Fruit fly (Drosophila melanogaster) whole organism, prepupa: ENCODE results near the gene Tcs5.

Source experiments
- Blimp-1 ChIP-seq: fragments of 200-800 bp; sonication (Bioruptor generic); optimal IDR thresholded peaks from 3 replicates; lab custom pipeline; 2017; ENCODE audit warnings: missing biosample characterization, missing genetic modification characterization, mild to moderate bottlenecking, moderate library complexity, missing genetic modification reagents
- CG10631 ChIP-seq: fragments of 200-800 bp; sonication (Bioruptor generic); optimal IDR thresholded peaks from 2 replicates; lab custom pipeline; 2016; ENCODE audit warnings: missing biosample characterization, missing genetic modification characterization
- CG10669 ChIP-seq: fragments of 200-800 bp; sonication (Bioruptor generic); optimal IDR thresholded peaks from 3 replicates; lab custom pipeline; 2018; ENCODE audit warnings: missing biosample characterization, mild to moderate bottlenecking, missing genetic modification characterization, moderate library complexity
- CG11294 ChIP-seq: fragments of 200-800 bp; sonication (Bioruptor generic); IDR thresholded peaks from 2 replicates; pipeline ENCODE4 v1.3.6; 2022; ENCODE audit warnings: missing biosample characterization, missing genetic modification characterization
- CG11762 ChIP-seq: fragments of 200-800 bp; sonication (Bioruptor generic); optimal IDR thresholded peaks from 3 replicates; lab custom pipeline; 2016; ENCODE audit warnings: missing biosample characterization, missing genetic modification characterization; ENCODE audit not compliant: insufficient read depth
- CG11902 ChIP-seq: fragments of 200-800 bp; sonication (Bioruptor generic); optimal IDR thresholded peaks from 3 replicates; lab custom pipeline; 2016; ENCODE audit warnings: missing biosample characterization, missing genetic modification characterization
- CG15336 ChIP-seq: fragments of 200-800 bp; sonication (Bioruptor generic); IDR thresholded peaks from 2 replicates; pipeline ENCODE4 v1.3.6; 2022; ENCODE audit warnings: missing biosample characterization, missing genetic modification characterization
- CG3032 ChIP-seq: fragments of 200-800 bp; optimal IDR thresholded peaks from 2 replicates; lab custom pipeline; 2019; ENCODE audit warnings: missing biosample characterization, mild to moderate bottlenecking, missing genetic modification characterization, moderate library complexity
- CG31627 ChIP-seq: fragments of 200-800 bp; sonication (Bioruptor generic); optimal IDR thresholded peaks from 3 replicates; lab custom pipeline; 2016; ENCODE audit warnings: missing biosample characterization, missing genetic modification characterization
- CG32006 ChIP-seq: fragments of 200-800 bp; sonication (Bioruptor generic); optimal IDR thresholded peaks from 3 replicates; lab custom pipeline; 2017; ENCODE audit warnings: missing biosample characterization, mild to moderate bottlenecking, missing genetic modification characterization
- CG34406 ChIP-seq: fragments of 200-800 bp; sonication (Bioruptor generic); optimal IDR thresholded peaks from 3 replicates; lab custom pipeline; 2016; ENCODE audit warnings: missing biosample characterization, missing genetic modification characterization
- CG3919 ChIP-seq: fragments of 200-800 bp; sonication (Bioruptor generic); optimal IDR thresholded peaks from 3 replicates; lab custom pipeline; 2016; ENCODE audit warnings: missing biosample characterization, missing genetic modification characterization
- CG6163 ChIP-seq: fragments of 200-800 bp; sonication (Bioruptor generic); IDR thresholded peaks from 3 replicates; pipeline ENCODE4 v1.3.6; 2022; ENCODE audit warnings: missing biosample characterization, missing genetic modification characterization
- CG6276 ChIP-seq: fragments of 200-800 bp; sonication (Bioruptor generic); optimal IDR thresholded peaks from 2 replicates; lab custom pipeline; 2017; ENCODE audit warnings: missing biosample characterization, mild to moderate bottlenecking, missing genetic modification characterization
- CG6792 ChIP-seq: fragments of 200-800 bp; sonication (Bioruptor generic); optimal IDR thresholded peaks from 3 replicates; lab custom pipeline; 2016; ENCODE audit warnings: missing biosample characterization, missing genetic modification characterization
- CG6808 ChIP-seq: fragments of 200-800 bp; sonication (Bioruptor generic); optimal IDR thresholded peaks from 3 replicates; lab custom pipeline; 2017; ENCODE audit warnings: missing biosample characterization, missing genetic modification characterization, mild to moderate bottlenecking, moderate library complexity, missing genetic modification reagents
- CG7368 ChIP-seq: fragments of 200-800 bp; sonication (Bioruptor generic); optimal IDR thresholded peaks from 3 replicates; lab custom pipeline; 2016; ENCODE audit warnings: missing biosample characterization, missing genetic modification characterization
- CG8119 ChIP-seq: fragments of 200-800 bp; sonication (Bioruptor generic); IDR thresholded peaks from 3 replicates; pipeline ENCODE4 v1.3.6; 2022; ENCODE audit warnings: missing biosample characterization, missing genetic modification characterization
- CG8319 ChIP-seq: fragments of 200-800 bp; sonication (Bioruptor generic); optimal IDR thresholded peaks from 3 replicates; lab custom pipeline; 2016; ENCODE audit warnings: missing biosample characterization, missing genetic modification characterization
- CG8632 ChIP-seq: fragments of 200-800 bp; sonication (Bioruptor generic); optimal IDR thresholded peaks from 3 replicates; lab custom pipeline; 2016; ENCODE audit warnings: missing biosample characterization, missing genetic modification characterization
- CG9139 ChIP-seq: fragments of 200-800 bp; sonication (Bioruptor generic); optimal IDR thresholded peaks from 3 replicates; lab custom pipeline; 2017; ENCODE audit warnings: missing biosample characterization, mild to moderate bottlenecking, missing genetic modification characterization
- Ets21C ChIP-seq: fragments of 200-800 bp; sonication (Bioruptor generic); optimal IDR thresholded peaks from 3 replicates; lab custom pipeline; 2016; ENCODE audit warnings: missing biosample characterization, missing genetic modification characterization
- Gug ChIP-seq: fragments of 200-800 bp; sonication (Bioruptor generic); IDR thresholded peaks from 2 replicates; pipeline ENCODE4 v1.3.6; 2022; ENCODE audit warnings: missing biosample characterization, missing genetic modification characterization
- Hr38 ChIP-seq: sonication (Bioruptor generic); optimal IDR thresholded peaks from 2 replicates; lab custom pipeline; 2016; ENCODE audit warnings: missing biosample characterization, missing genetic modification characterization
- Hr39 ChIP-seq: fragments of 200-800 bp; sonication (Bioruptor generic); optimal IDR thresholded peaks from 2 replicates; lab custom pipeline; 2016; ENCODE audit warnings: missing biosample characterization, missing genetic modification characterization
- Lpt ChIP-seq: fragments of 200-800 bp; sonication (Bioruptor generic); optimal IDR thresholded peaks from 3 replicates; lab custom pipeline; 2016; ENCODE audit warnings: missing biosample characterization, missing genetic modification characterization
- Met ChIP-seq: fragments of 200-800 bp; sonication (Bioruptor generic); optimal IDR thresholded peaks from 3 replicates; lab custom pipeline; 2016; ENCODE audit warnings: missing biosample characterization, missing genetic modification characterization
- OdsH ChIP-seq: fragments of 200-800 bp; sonication (Bioruptor generic); optimal IDR thresholded peaks from 3 replicates; lab custom pipeline; 2016; ENCODE audit warnings: missing biosample characterization, missing genetic modification characterization
- Smox ChIP-seq: fragments of 200-800 bp; sonication (Bioruptor generic); optimal IDR thresholded peaks from 3 replicates; lab custom pipeline; 2016; ENCODE audit warnings: missing biosample characterization, missing genetic modification characterization
- Sox102F ChIP-seq: fragments of 200-800 bp; sonication (Bioruptor generic); optimal IDR thresholded peaks from 2 replicates; lab custom pipeline; 2016; ENCODE audit warnings: missing biosample characterization, mild to moderate bottlenecking, missing genetic modification characterization
- Sox14 ChIP-seq: fragments of 200-800 bp; sonication (Bioruptor generic); optimal IDR thresholded peaks from 3 replicates; lab custom pipeline; 2016; ENCODE audit warnings: missing biosample characterization, missing genetic modification characterization
- achi ChIP-seq: fragments of 200-800 bp; sonication (Bioruptor generic); optimal IDR thresholded peaks from 3 replicates; lab custom pipeline; 2016; ENCODE audit warnings: missing biosample characterization, missing genetic modification characterization
- acj6 ChIP-seq: fragments of 200-800 bp; sonication (Bioruptor generic); optimal IDR thresholded peaks from 3 replicates; lab custom pipeline; 2016; ENCODE audit warnings: missing biosample characterization, missing genetic modification characterization
- cyc ChIP-seq: fragments of 200-800 bp; sonication (Bioruptor generic); optimal IDR thresholded peaks from 3 replicates; lab custom pipeline; 2016; ENCODE audit warnings: missing biosample characterization, missing genetic modification characterization
- dac ChIP-seq: fragments of 200-800 bp; sonication (Bioruptor generic); optimal IDR thresholded peaks from 2 replicates; lab custom pipeline; 2017; ENCODE audit warnings: missing biosample characterization, mild to moderate bottlenecking, missing genetic modification characterization
- dsx ChIP-seq: fragments of 200-800 bp; optimal IDR thresholded peaks from 3 replicates; lab custom pipeline; 2019; ENCODE audit warnings: missing biosample characterization, mild to moderate bottlenecking, missing genetic modification characterization, moderate library complexity; ENCODE audit not compliant: poor library complexity, severe bottlenecking
- eg ChIP-seq: fragments of 200-800 bp; sonication (Bioruptor generic); IDR thresholded peaks from 3 replicates; pipeline ENCODE4 v1.3.6; 2022; ENCODE audit warnings: missing biosample characterization, missing genetic modification characterization
- esn ChIP-seq: fragments of 200-800 bp; sonication (Bioruptor generic); optimal IDR thresholded peaks from 2 replicates; lab custom pipeline; 2016; ENCODE audit warnings: missing biosample characterization, mild to moderate bottlenecking, missing genetic modification characterization, moderate library complexity
- fd59A ChIP-seq: fragments of 200-800 bp; sonication (Bioruptor generic); optimal IDR thresholded peaks from 2 replicates; lab custom pipeline; 2017; ENCODE audit warnings: missing biosample characterization, mild to moderate bottlenecking, missing genetic modification characterization, missing genetic modification reagents
- lz ChIP-seq: fragments of 200-800 bp; sonication (Bioruptor generic); optimal IDR thresholded peaks from 3 replicates; lab custom pipeline; 2016; ENCODE audit warnings: missing biosample characterization, missing genetic modification characterization
- net ChIP-seq: fragments of 200-800 bp; sonication (Bioruptor generic); optimal IDR thresholded peaks from 3 replicates; lab custom pipeline; 2016; ENCODE audit warnings: missing biosample characterization, missing genetic modification characterization
- pdm3 ChIP-seq: fragments of 200-800 bp; sonication (Bioruptor generic); optimal IDR thresholded peaks from 3 replicates; lab custom pipeline; 2016; ENCODE audit warnings: missing biosample characterization, missing genetic modification characterization
- salr ChIP-seq, 2 experiments: fragments of 200-800 bp; sonication (Bioruptor generic); optimal IDR thresholded peaks; 3 replicates each; lab custom pipeline; 2016 to 2018; ENCODE audit warnings: missing biosample characterization in 2 of 2, missing genetic modification characterization in 2 of 2, mild to moderate bottlenecking in 1 of 2
- spab ChIP-seq: fragments of 200-800 bp; sonication (Bioruptor generic); optimal IDR thresholded peaks from 2 replicates; lab custom pipeline; 2017; ENCODE audit warnings: missing biosample characterization, mild to moderate bottlenecking, missing genetic modification characterization, missing genetic modification reagents
- ss ChIP-seq, 2 experiments: fragments of 200-800 bp; sonication (Bioruptor generic); optimal IDR thresholded peaks; 2 replicates in 1 of 2; 3 replicates in 1 of 2; lab custom pipeline; 2017 to 2018; ENCODE audit warnings: mild to moderate bottlenecking in 2 of 2, missing biosample characterization in 2 of 2, missing genetic modification characterization in 2 of 2, moderate library complexity in 1 of 2
- svp ChIP-seq: fragments of 200-800 bp; sonication (Bioruptor generic); peaks from one replicate; lab custom pipeline; 2016; ENCODE audit warnings: missing biosample characterization, missing genetic modification characterization
- topi ChIP-seq: fragments of 200-800 bp; sonication (Bioruptor generic); optimal IDR thresholded peaks from 3 replicates; lab custom pipeline; 2016; ENCODE audit warnings: missing biosample characterization, missing genetic modification characterization

Gene Tcs5

DNA sequence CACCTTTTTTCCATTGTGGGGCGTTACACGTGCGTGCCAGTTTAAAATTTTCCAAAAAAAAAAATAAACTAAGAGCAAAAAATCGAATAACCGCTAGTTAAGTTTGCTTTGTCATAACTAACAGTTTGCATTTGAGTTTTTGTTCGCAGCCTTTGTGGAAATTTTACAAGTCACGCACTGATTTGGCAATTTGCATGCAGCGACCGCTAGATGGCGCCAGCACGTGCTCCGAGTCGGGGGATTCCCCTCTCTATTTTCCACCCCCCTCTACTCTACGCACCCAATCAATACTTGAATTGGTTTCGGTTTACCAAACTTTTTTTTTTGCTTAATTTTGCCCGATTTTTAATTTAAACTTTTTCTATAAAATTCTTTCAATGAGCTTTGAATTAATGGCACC, 14.0 kb downstream of the Tcs5 start:
- TF ChIP-seq CG8119 (GFP tag; lab: Robert Waterston, UW) (no peak), fd59A (GFP tag; lab: Kevin White, UChicago) (no peak), svp (GFP tag; lab: Kevin White, UChicago) (no peak), CG3032 (tag; lab: Kevin White, UChicago) (no peak), CG11762 (GFP tag; lab: Kevin White, UChicago) (no peak), CG11902 (no peak), ss (GFP tag; optimal IDR thresholded peaks at IDR 0.05; lab: Kevin White, UChicago) (no peak), Hr38 (GFP tag; lab: Kevin White, UChicago) (no peak), achi (no peak), Gug (GFP tag; lab: Robert Waterston, UW) (no peak), CG8319 (no peak), lz (GFP tag; lab: Kevin White, UChicago) (no peak), Lpt (GFP tag; lab: Kevin White, UChicago) (no peak), Blimp-1 (GFP tag; lab: Kevin White, UChicago) (no peak), Hr39 (GFP tag; lab: Kevin White, UChicago) (no peak), CG9139 (GFP tag; lab: Kevin White, UChicago) (no peak)
- TF ChIP-seq, all 60 proteins: peak for 0

DNA sequence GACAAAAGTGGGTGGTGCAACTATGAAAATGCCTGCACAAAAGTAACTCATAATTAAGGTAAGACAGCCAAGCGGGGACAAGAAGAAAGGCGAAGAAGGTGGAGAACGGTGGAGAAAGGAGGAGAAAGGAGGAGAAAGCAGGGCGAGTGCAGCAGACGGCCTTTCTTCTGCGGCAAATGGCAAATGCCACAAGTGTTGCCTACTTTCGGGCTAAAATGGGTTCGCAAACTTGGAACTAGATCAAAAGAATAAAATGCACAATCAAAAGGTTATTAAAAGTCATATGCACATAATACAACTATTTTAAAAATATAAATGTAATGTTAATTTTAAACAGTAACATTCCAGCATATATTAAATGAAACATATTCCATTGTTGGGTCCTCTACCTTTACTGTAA, 37.1 kb downstream of the Tcs5 start:
- TF ChIP-seq CG31627, result no peak
- TF ChIP-seq CG6792, result no peak
- TF ChIP-seq CG11294 (GFP tag; lab: Robert Waterston, UW), result no peak
- no peak for TF ChIP-seq CG11762 (GFP tag; lab: Kevin White, UChicago)
- TF ChIP-seq CG32006 (GFP tag; lab: Kevin White, UChicago), result no peak
- TF ChIP-seq dac, result no peak
- TF ChIP-seq svp (GFP tag; lab: Kevin White, UChicago), result no peak

DNA sequence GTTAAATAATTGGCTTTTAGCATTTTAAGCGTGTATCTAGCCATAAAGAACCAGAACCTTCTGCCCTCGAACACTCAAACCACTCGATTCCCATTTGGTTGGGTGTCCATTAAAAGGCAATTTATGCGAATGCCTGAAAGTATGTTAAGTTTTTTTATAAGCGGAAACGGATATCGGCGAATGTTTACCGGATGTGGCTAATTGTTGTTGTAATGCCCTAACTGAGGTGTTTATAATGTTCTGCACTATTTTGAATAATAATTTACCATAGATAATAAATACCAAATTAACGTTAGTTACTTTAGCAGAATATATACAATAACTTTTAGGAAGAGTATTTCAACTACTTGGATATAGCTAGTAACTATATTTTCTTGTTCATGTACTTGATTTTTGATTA, 42.5 kb downstream of the Tcs5 start:
- TF ChIP-seq Sox102F (GFP tag; lab: Kevin White, UChicago) (peak; percentile 18), salr (GFP tag; optimal IDR thresholded peaks at IDR 0.05; lab: Kevin White, UChicago) (peak in 1 of 2 experiments; percentile 35), fd59A (GFP tag; lab: Kevin White, UChicago) (no peak), CG6808 (GFP tag; lab: Kevin White, UChicago) (peak; percentile 1), topi (GFP tag; lab: Kevin White, UChicago) (peak; percentile 20), Smox (GFP tag; lab: Kevin White, UChicago) (no peak), pdm3 (GFP tag; lab: Kevin White, UChicago) (peak; percentile 18), CG11762 (GFP tag; lab: Kevin White, UChicago) (no peak), ss (GFP tag; optimal IDR thresholded peaks at IDR 0.05; lab: Kevin White, UChicago) (peak in 1 of 2 experiments; percentile 16), CG32006 (GFP tag; lab: Kevin White, UChicago) (no peak), cyc (GFP tag; lab: Kevin White, UChicago) (no peak), acj6 (GFP tag; lab: Kevin White, UChicago) (peak; percentile 31), net (GFP tag; lab: Kevin White, UChicago) (peak; percentile 38), dsx (GFP tag; lab: Kevin White, UChicago) (no peak), achi (peak; percentile 31), Sox14 (GFP tag; lab: Kevin White, UChicago) (no peak), esn (GFP tag; lab: Kevin White, UChicago) (no peak), CG10631 (GFP tag; lab: Kevin White, UChicago) (no peak), spab (GFP tag; lab: Kevin White, UChicago) (peak; percentile 15), Met (peak; percentile 33), svp (GFP tag; lab: Kevin White, UChicago) (no peak), CG15336 (GFP tag; lab: Robert Waterston, UW) (no peak), CG9139 (GFP tag; lab: Kevin White, UChicago) (peak; percentile 16), OdsH (GFP tag; lab: Kevin White, UChicago) (peak; percentile 45), CG7368 (GFP tag; lab: Kevin White, UChicago) (no peak), lz (GFP tag; lab: Kevin White, UChicago) (no peak), Ets21C (GFP tag; lab: Kevin White, UChicago) (no peak), CG6163 (peak; percentile 75), Hr39 (GFP tag; lab: Kevin White, UChicago) (no peak), Gug (GFP tag; lab: Robert Waterston, UW) (no peak), CG10669 (GFP tag; lab: Kevin White, UChicago) (peak; percentile 45), CG8632 (GFP tag; lab: Kevin White, UChicago) (peak; percentile 37), CG34406 (GFP tag; lab: Kevin White, UChicago) (peak; percentile 58), CG3919 (GFP tag; lab: Kevin White, UChicago) (peak; percentile 53), CG6276 (GFP tag; lab: Kevin White, UChicago) (no peak), eg (GFP tag; lab: Robert Waterston, UW) (no peak), CG11294 (GFP tag; lab: Robert Waterston, UW) (no peak)
